Fruit fly (Drosophila melanogaster) whole organism, embryonic: ENCODE results near the gene CG10638.
A peak's percentile ranks its signal among the peaks of the same experiment; 100 is the strongest.

ENCODE experiments used
- Aef1 ChIP-seq: fragments of 200-800 bp; sonication (Bioruptor generic); IDR thresholded peaks from 3 replicates; pipeline ENCODE4 v1.3.6; 2022; ENCODE audit warnings: missing biosample characterization, missing genetic modification characterization
- Awh ChIP-seq: fragments of 200-800 bp; sonication (Bioruptor generic); IDR thresholded peaks from 2 replicates; pipeline ENCODE4, ENCODE4 v1.3.6; 2022; ENCODE audit warnings: missing biosample characterization, missing genetic modification characterization
- CG1024 ChIP-seq: fragments of 200-800 bp; sonication (Bioruptor generic); IDR thresholded peaks from 2 replicates; pipeline ENCODE4 v1.3.6; 2022; ENCODE audit warnings: missing biosample characterization, missing genetic modification characterization
- CG12071 ChIP-seq: fragments of 200-800 bp; sonication (Bioruptor generic); optimal IDR thresholded peaks from 3 replicates; lab custom pipeline; 2018; ENCODE audit warnings: missing biosample characterization, mild to moderate bottlenecking, missing genetic modification characterization
- CG13287 ChIP-seq: fragments of 200-800 bp; sonication (Bioruptor generic); IDR thresholded peaks from 2 replicates; pipeline ENCODE4 v1.3.6; 2022; ENCODE audit warnings: missing biosample characterization, missing genetic modification characterization; ENCODE audit not compliant: partially characterized antibody
- CG17385 ChIP-seq: fragments of 200-800 bp; sonication (Bioruptor generic); optimal IDR thresholded peaks from 3 replicates; lab custom pipeline; 2018; ENCODE audit warnings: missing biosample characterization, mild to moderate bottlenecking, missing genetic modification characterization
- CG17829 ChIP-seq: fragments of 200-800 bp; optimal IDR thresholded peaks from 2 replicates; lab custom pipeline; 2019; ENCODE audit warnings: missing biosample characterization, mild to moderate bottlenecking, missing genetic modification characterization, moderate library complexity
- CG32772 ChIP-seq: fragments of 200-800 bp; sonication (Bioruptor generic); IDR thresholded peaks from 2 replicates; pipeline ENCODE4 v1.3.6; 2022; ENCODE audit warnings: missing biosample characterization, missing genetic modification characterization
- CG3847 ChIP-seq: fragments of 200-800 bp; sonication (Bioruptor generic); IDR thresholded peaks from 2 replicates; pipeline ENCODE4 v1.3.6; 2022; ENCODE audit warnings: missing biosample characterization, missing genetic modification characterization
- CG6765 ChIP-seq: fragments of 200-800 bp; sonication (Bioruptor generic); optimal IDR thresholded peaks from 3 replicates; lab custom pipeline; 2017; ENCODE audit warnings: missing biosample characterization, mild to moderate bottlenecking, missing genetic modification characterization
- E2f2 ChIP-seq: fragments of 200-800 bp; sonication (Bioruptor generic); IDR thresholded peaks from 2 replicates; pipeline ENCODE4 v1.3.6; 2022; ENCODE audit warnings: missing biosample characterization, missing genetic modification characterization
- Eip74EF ChIP-seq, 2 experiments: fragments of 200-800 bp in 1 of 2; fragments of >200 bp in 1 of 2; sonication (Bioruptor generic) in 1 of 2; optimal IDR thresholded peaks; 2 replicates each; lab custom pipeline; 2017 to 2019; ENCODE audit warnings: missing biosample characterization in 2 of 2, missing genetic modification characterization in 2 of 2, mild to moderate bottlenecking in 1 of 2, moderate library complexity in 1 of 2
- HLHmδ ChIP-seq: fragments of 200-800 bp; sonication (Bioruptor generic); optimal IDR thresholded peaks from 2 replicates; lab custom pipeline; 2018; ENCODE audit warnings: missing biosample characterization, mild to moderate bottlenecking, missing genetic modification characterization, moderate library complexity
- Hsf ChIP-seq: fragments of 200-800 bp; sonication (Bioruptor generic); optimal IDR thresholded peaks from 3 replicates; lab custom pipeline; 2016; ENCODE audit warnings: missing biosample characterization, missing genetic modification characterization
- MESR4 ChIP-seq: fragments of 200-800 bp; sonication (Bioruptor generic); optimal IDR thresholded peaks from 2 replicates; lab custom pipeline; 2018; ENCODE audit warnings: missing biosample characterization, mild to moderate bottlenecking, missing genetic modification characterization, moderate library complexity
- Nf-YC ChIP-seq: fragments of 200-800 bp; optimal IDR thresholded peaks from 3 replicates; lab custom pipeline; 2019; ENCODE audit warnings: missing biosample characterization, mild to moderate bottlenecking, missing genetic modification characterization, moderate library complexity
- Opbp ChIP-seq: fragments of 200-800 bp; sonication (Bioruptor generic); IDR thresholded peaks from 3 replicates; pipeline ENCODE4 v1.3.6; 2022; ENCODE audit warnings: missing biosample characterization, missing genetic modification characterization; ENCODE audit not compliant: partially characterized antibody
- Pdp1 ChIP-seq, 2 experiments: fragments of 200-800 bp; sonication (Bioruptor generic); optimal IDR thresholded peaks; 3 replicates each; lab custom pipeline; 2016; ENCODE audit warnings: missing biosample characterization in 2 of 2, missing genetic modification characterization in 2 of 2, mild to moderate bottlenecking in 1 of 2, moderate library complexity in 1 of 2
- Sry-β ChIP-seq: fragments of 200-800 bp; sonication (Bioruptor generic); optimal IDR thresholded peaks from 2 replicates; lab custom pipeline; 2018; ENCODE audit warnings: missing biosample characterization, mild to moderate bottlenecking, missing genetic modification characterization, moderate library complexity
- Trl ChIP-seq, 3 experiments: fragments of >200 bp in 2 of 3; fragments of 200-800 bp in 1 of 3; sonication (Bioruptor generic) in 1 of 3; optimal IDR thresholded peaks; 2 replicates in 1 of 3; 3 replicates in 2 of 3; lab custom pipeline; 2016 to 2017; ENCODE audit warnings: missing biosample characterization in 1 of 3, missing genetic modification characterization in 1 of 3
- al ChIP-seq: fragments of 200-800 bp; sonication (Bioruptor generic); IDR thresholded peaks from 2 replicates; pipeline ENCODE4 v1.3.6; 2022; ENCODE audit warnings: missing biosample characterization, missing genetic modification characterization
- amos ChIP-seq: fragments of 200-800 bp; sonication (Bioruptor generic); IDR thresholded peaks from 2 replicates; pipeline ENCODE4 v1.3.6; 2022; ENCODE audit warnings: missing biosample characterization, missing genetic modification characterization; ENCODE audit not compliant: partially characterized antibody
- ato ChIP-seq: fragments of 200-800 bp; sonication (Bioruptor generic); IDR thresholded peaks from 2 replicates; pipeline ENCODE4 v1.3.6; 2022; ENCODE audit warnings: missing biosample characterization, missing genetic modification characterization; ENCODE audit not compliant: partially characterized antibody
- chinmo ChIP-seq: fragments of 200-800 bp; sonication (Bioruptor generic); IDR thresholded peaks from 4 replicates; pipeline ENCODE4 v1.3.6; 2022; ENCODE audit warnings: missing biosample characterization, missing genetic modification characterization; ENCODE audit not compliant: partially characterized antibody
- ci ChIP-seq: fragments of 200-800 bp; sonication (Bioruptor generic); IDR thresholded peaks from 3 replicates; pipeline ENCODE4 v1.3.6; 2022; ENCODE audit warnings: missing biosample characterization, missing genetic modification characterization
- crp ChIP-seq, 2 experiments: fragments of 200-800 bp; sonication (Bioruptor generic); optimal IDR thresholded peaks; 2 replicates in 1 of 2; 3 replicates in 1 of 2; lab custom pipeline; 2017; ENCODE audit warnings: missing biosample characterization in 2 of 2, missing genetic modification characterization in 2 of 2, mild to moderate bottlenecking in 1 of 2, moderate library complexity in 1 of 2
- gem ChIP-seq: fragments of 200-800 bp; sonication (Bioruptor generic); optimal IDR thresholded peaks from 2 replicates; lab custom pipeline; 2019; ENCODE audit warnings: missing biosample characterization, mild to moderate bottlenecking, missing genetic modification characterization, moderate library complexity
- hbn ChIP-seq: fragments of 200-800 bp; sonication (Bioruptor generic); IDR thresholded peaks from 2 replicates; pipeline ENCODE4 v1.3.6; 2022; ENCODE audit warnings: missing biosample characterization, missing genetic modification characterization; ENCODE audit not compliant: partially characterized antibody
- jigr1 ChIP-seq: fragments of 200-800 bp; sonication (Bioruptor generic); IDR thresholded peaks from 3 replicates; pipeline ENCODE4 v1.3.6; 2022; ENCODE audit warnings: missing biosample characterization, missing genetic modification characterization
- jumu ChIP-seq: fragments of 200-800 bp; sonication (Bioruptor generic); optimal IDR thresholded peaks from 3 replicates; lab custom pipeline; 2016; ENCODE audit warnings: missing biosample characterization, missing genetic modification characterization
- nau ChIP-seq: fragments of 200-800 bp; sonication (Bioruptor generic); optimal IDR thresholded peaks from 3 replicates; lab custom pipeline; 2017; ENCODE audit warnings: missing biosample characterization, mild to moderate bottlenecking, missing genetic modification characterization, missing genetic modification reagents
- nom ChIP-seq: fragments of 200-800 bp; sonication (Bioruptor generic); optimal IDR thresholded peaks from 2 replicates; lab custom pipeline; 2017; ENCODE audit warnings: missing biosample characterization, missing genetic modification characterization, mild to moderate bottlenecking, moderate library complexity, missing genetic modification reagents
- rib ChIP-seq: fragments of 200-800 bp; sonication (Bioruptor generic); IDR thresholded peaks from 2 replicates; pipeline ENCODE4 v1.3.6; 2022; ENCODE audit warnings: missing biosample characterization, missing genetic modification characterization
- sd ChIP-seq: fragments of 200-800 bp; sonication (Bioruptor generic); optimal IDR thresholded peaks from 3 replicates; lab custom pipeline; 2018; ENCODE audit warnings: missing biosample characterization, mild to moderate bottlenecking, missing genetic modification characterization, moderate library complexity
- seq ChIP-seq: fragments of 200-800 bp; sonication (Bioruptor generic); IDR thresholded peaks from 2 replicates; pipeline ENCODE4 v1.3.6; 2022; ENCODE audit warnings: missing biosample characterization, missing genetic modification characterization
- sim ChIP-seq: fragments of 200-800 bp; sonication (Bioruptor generic); IDR thresholded peaks from 2 replicates; pipeline ENCODE4 v1.3.6; 2022; ENCODE audit warnings: missing biosample characterization, missing genetic modification characterization
- sima ChIP-seq: fragments of 200-800 bp; sonication (Bioruptor generic); optimal IDR thresholded peaks from 2 replicates; lab custom pipeline; 2016; ENCODE audit warnings: missing biosample characterization, missing genetic modification characterization
- so ChIP-seq: fragments of 200-800 bp; sonication (Bioruptor generic); IDR thresholded peaks from 3 replicates; pipeline ENCODE4 v1.3.6; 2022; ENCODE audit warnings: missing biosample characterization, missing genetic modification characterization
- sr ChIP-seq: fragments of 200-800 bp; sonication (Bioruptor generic); IDR thresholded peaks from 3 replicates; pipeline ENCODE4 v1.3.6; 2022; ENCODE audit warnings: missing biosample characterization, missing genetic modification characterization
- ssp ChIP-seq: fragments of 200-800 bp; sonication (Bioruptor generic); IDR thresholded peaks from 2 replicates; pipeline ENCODE4 v1.3.6; 2022; ENCODE audit warnings: missing biosample characterization, missing genetic modification characterization
- stwl ChIP-seq: fragments of 200-800 bp; sonication (Bioruptor generic); optimal IDR thresholded peaks from 3 replicates; lab custom pipeline; 2018; ENCODE audit warnings: missing biosample characterization, mild to moderate bottlenecking, missing genetic modification characterization, moderate library complexity
- tin ChIP-seq: fragments of 200-800 bp; sonication (Bioruptor generic); optimal IDR thresholded peaks from 3 replicates; lab custom pipeline; 2016; ENCODE audit warnings: missing biosample characterization, missing genetic modification characterization
- twi ChIP-seq: fragments of 200-800 bp; optimal IDR thresholded peaks from 2 replicates; lab custom pipeline; 2019; ENCODE audit warnings: missing biosample characterization, mild to moderate bottlenecking, missing genetic modification characterization, moderate library complexity
- yki ChIP-seq: fragments of >200 bp; optimal IDR thresholded peaks from 3 replicates; lab custom pipeline; 2018
- zen ChIP-seq: fragments of 200-800 bp; sonication (Bioruptor generic); optimal IDR thresholded peaks from 3 replicates; lab custom pipeline; 2018; ENCODE audit warnings: missing biosample characterization, mild to moderate bottlenecking, missing genetic modification characterization, moderate library complexity
- zen2 ChIP-seq: fragments of 200-800 bp; sonication (Bioruptor generic); IDR thresholded peaks from 3 replicates; pipeline ENCODE4 v1.3.6; 2022; ENCODE audit warnings: missing biosample characterization, missing genetic modification characterization; ENCODE audit not compliant: partially characterized antibody

CG10638 gene

DNA sequence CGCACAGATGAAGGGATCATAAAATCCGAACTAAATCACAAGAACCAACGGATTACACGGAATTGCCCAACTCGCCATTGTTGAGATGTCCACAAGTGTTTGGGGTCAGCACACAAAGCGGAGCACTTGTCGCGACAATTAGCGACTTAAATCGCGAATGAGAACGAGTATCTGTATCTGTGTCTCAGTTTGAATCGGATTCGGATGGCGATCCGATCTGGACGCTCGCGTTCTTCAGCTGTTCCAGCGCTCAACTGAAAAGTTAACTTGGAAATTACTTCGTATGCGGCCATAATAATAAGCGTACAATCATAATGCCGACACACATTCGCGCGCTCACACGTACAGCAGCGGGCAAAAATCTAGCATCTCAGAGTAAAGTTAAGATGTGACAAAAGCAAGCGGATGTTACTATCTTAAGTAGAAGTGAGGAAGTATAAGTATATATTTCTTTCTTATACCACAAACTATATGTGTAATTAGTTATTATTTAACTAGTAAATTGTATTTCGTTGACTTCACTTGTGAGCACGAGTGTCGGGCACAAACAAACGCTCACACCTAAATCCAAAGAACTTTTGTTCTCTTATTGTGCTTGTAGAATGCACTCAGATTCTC, 10.6 kb downstream of the CG10638 start, which contains the start of gene CG10660 (continued):
- TF ChIP-seq CG17829 (tag; lab: Kevin White, UChicago), result peak; percentile 76
- peak; percentile 62 for TF ChIP-seq ssp
- TF ChIP-seq sima (GFP tag; lab: Kevin White, UChicago), result no peak
- TF ChIP-seq CG17385 (GFP tag; lab: Kevin White, UChicago), result peak; percentile 88
- peak; percentile 37 for TF ChIP-seq Sry-β (GFP tag; lab: Kevin White, UChicago)
- peak; percentile 81 for TF ChIP-seq Awh (GFP tag; lab: Robert Waterston, UW)
- peak in 1 of 2 experiments; percentile 87 for TF ChIP-seq Eip74EF (GFP tag; optimal IDR thresholded peaks at IDR 0.05; lab: Kevin White, UChicago)
- peak; percentile 86 for TF ChIP-seq CG1024 (GFP tag; lab: Robert Waterston, UW)
- TF ChIP-seq zen (tag; lab: Kevin White, UChicago), result peak; percentile 67
- TF ChIP-seq twi (tag; lab: Kevin White, UChicago), result peak; percentile 68
- TF ChIP-seq HLHmδ (GFP tag; lab: Kevin White, UChicago), result no peak
- TF ChIP-seq Nf-YC (tag; lab: Kevin White, UChicago), result peak; percentile 37
- peak; percentile 42 for TF ChIP-seq jumu (GFP tag; lab: Kevin White, UChicago)
- peak; percentile 88 for TF ChIP-seq seq (GFP tag; lab: Robert Waterston, UW)
- peak; percentile 72 for TF ChIP-seq CG3847 (GFP tag; lab: Robert Waterston, UW)
- TF ChIP-seq sd (tag; lab: Kevin White, UChicago), result peak; percentile 23
- peak; percentile 39 for TF ChIP-seq MESR4 (GFP tag; lab: Kevin White, UChicago)
- TF ChIP-seq CG12071 (GFP tag; lab: Kevin White, UChicago), result peak; percentile 89
- TF ChIP-seq jigr1 (GFP tag; lab: Robert Waterston, UW), result peak; percentile 50; the same call in 1 of the 3 replicates
- peak; percentile 77 for TF ChIP-seq CG32772 (GFP tag; lab: Robert Waterston, UW)
- peak; percentile 87 for TF ChIP-seq nau (GFP tag; lab: Kevin White, UChicago)
- TF ChIP-seq stwl (tag; lab: Kevin White, UChicago), result no peak
- TF ChIP-seq gem (tag; lab: Kevin White, UChicago), result peak; percentile 94
- peak; percentile 83 for TF ChIP-seq Hsf (GFP tag; lab: Kevin White, UChicago)
- TF ChIP-seq, all 482 proteins: peak for 386

DNA sequence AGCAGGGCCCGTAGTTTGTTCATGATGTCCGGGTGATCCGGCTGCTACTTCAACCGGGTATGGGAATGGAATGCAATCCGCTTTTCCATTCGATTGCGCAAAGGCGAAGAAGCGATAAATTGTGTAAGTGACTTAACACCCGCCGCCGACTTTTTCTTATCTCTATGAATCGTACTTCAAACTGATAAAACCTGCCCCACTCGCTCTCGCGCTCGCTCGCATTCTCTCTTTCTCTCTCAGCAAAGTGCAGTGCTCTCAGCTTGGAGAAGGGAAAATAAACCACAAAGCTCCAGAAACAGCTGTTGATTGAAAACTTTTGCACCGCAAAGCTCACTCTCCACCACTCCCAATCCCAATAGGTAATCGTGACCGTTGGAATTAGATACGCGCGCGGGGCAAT, 11.2 kb downstream of the CG10638 start:
- TF ChIP-seq al (no peak), Hsf (GFP tag; lab: Kevin White, UChicago) (no peak), tin (GFP tag; lab: Kevin White, UChicago) (no peak), Trl (optimal IDR thresholded peaks at IDR 0.05; lab: Kevin White, UChicago) (peak; percentile 91 to 92), Trl (GFP tag; optimal IDR thresholded peaks at IDR 0.05; lab: Kevin White, UChicago) (no peak), amos (GFP tag; lab: Robert Waterston, UW) (no peak), sr (GFP tag; lab: Robert Waterston, UW) (no peak), ci (GFP tag; lab: Robert Waterston, UW) (0 out of 3 replicates have a peak, but pooled peaks have one; percentile 37), hbn (GFP tag; lab: Robert Waterston, UW) (peak; percentile 28; the same call in 1 of the 2 replicates), crp (GFP tag; optimal IDR thresholded peaks at IDR 0.05; lab: Kevin White, UChicago) (peak in 1 of 2 experiments; percentile 63), chinmo (GFP tag; lab: Robert Waterston, UW) (peak; percentile 79; the same call in 3 of the 4 replicates), Aef1 (GFP tag; lab: Robert Waterston, UW) (no peak), yki (peak; percentile 59), sim (GFP tag; lab: Robert Waterston, UW) (0 out of 2 replicates have a peak, but pooled peaks have one; percentile 23), CG17385 (GFP tag; lab: Kevin White, UChicago) (peak; percentile 2), CG13287 (GFP tag; lab: Robert Waterston, UW) (0 out of 2 replicates have a peak, but pooled peaks have one; percentile 8), Opbp (GFP tag; lab: Robert Waterston, UW) (no peak), rib (no peak), E2f2 (no peak), zen2 (GFP tag; lab: Robert Waterston, UW) (peak; percentile 61; the same call in 2 of the 3 replicates), nom (GFP tag; lab: Kevin White, UChicago) (peak; percentile 43), ato (0 out of 2 replicates have a peak, but pooled peaks have one; percentile 15), CG6765 (GFP tag; lab: Kevin White, UChicago) (peak; percentile 21), so (0 out of 3 replicates have a peak, but pooled peaks have one; percentile 24), Pdp1 (GFP tag; optimal IDR thresholded peaks at IDR 0.05; lab: Kevin White, UChicago) (peak in 1 of 2 experiments; percentile 97)
